Fruit fly (Drosophila melanogaster): Measurements from ENCODE around the gene sim.
A peak's percentile ranks its signal among the peaks of the same experiment; 100 is the strongest.

Gene sim

DNA sequence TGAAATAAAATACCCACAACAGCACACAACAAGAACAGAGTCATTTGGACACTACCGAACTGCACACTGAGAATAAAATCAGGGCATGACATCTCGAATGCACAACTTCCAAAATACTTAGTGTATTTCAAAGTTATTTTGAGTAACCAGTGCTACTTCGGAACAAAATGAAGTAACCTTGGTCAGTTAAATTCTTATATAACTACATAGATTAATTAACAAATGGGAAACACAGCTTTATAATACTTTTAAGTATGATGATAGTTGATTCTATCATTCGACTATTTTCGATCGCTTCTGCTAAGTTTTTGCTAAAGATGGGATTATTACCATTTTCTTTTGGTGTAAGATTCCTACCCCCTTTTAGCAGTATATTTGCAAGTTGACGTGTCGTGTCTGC is 60.2 kb downstream of the sim start (continued):
- TF ChIP-seq Dip2 (GFP tag; IDR thresholded peaks at IDR 0.05) (no peak), lab (GFP tag; optimal IDR thresholded peaks at IDR 0.05) (peak; percentile 1), gem (tag; optimal IDR thresholded peaks at IDR 0.05) (peak; percentile 13), Camta (GFP tag; optimal IDR thresholded peaks at IDR 0.05) (no peak), CG5180 (GFP tag; optimal IDR thresholded peaks at IDR 0.05) (no peak), pzg (GFP tag; optimal IDR thresholded peaks at IDR 0.05) (no peak), sob (GFP tag; IDR thresholded peaks at IDR 0.05) (no peak), Atf6 (GFP tag; IDR thresholded peaks at IDR 0.05) (no peak), CG6683 (GFP tag; optimal IDR thresholded peaks at IDR 0.05) (no peak), dmrt99B (tag; optimal IDR thresholded peaks at IDR 0.05) (peak; percentile 8), CG18599 (GFP tag; optimal IDR thresholded peaks at IDR 0.05) (peak; percentile 21), sc (optimal IDR thresholded peaks at IDR 0.05) (no peak), sc (GFP tag; optimal IDR thresholded peaks at IDR 0.05) (no peak), CG11247 (GFP tag; IDR thresholded peaks at IDR 0.05) (no peak), Dfd (GFP tag; optimal IDR thresholded peaks at IDR 0.05) (no peak), ara (GFP tag; IDR thresholded peaks at IDR 0.05) (no peak), CG12769 (tag; optimal IDR thresholded peaks at IDR 0.05) (peak; percentile 7), da (GFP tag; optimal IDR thresholded peaks at IDR 0.05) (no peak), esg (GFP tag; conservative IDR thresholded peaks at IDR 0.05) (no peak), sima (GFP tag; optimal IDR thresholded peaks at IDR 0.05) (no peak), toy (GFP tag; IDR thresholded peaks at IDR 0.05) (no peak), CG2199 (GFP tag; IDR thresholded peaks at IDR 0.05) (no peak), CG42726 (GFP tag; IDR thresholded peaks at IDR 0.05; ENCODE audit: partially characterized antibody) (no peak), sens (GFP tag) (peak; percentile 3)

All from whole organism, embryonic.